Fruit fly (Drosophila melanogaster) whole organism, embryonic: Measurements from ENCODE around the gene Vm26Ab.

Source experiments
- Atf-2 ChIP-seq: fragments of 200-800 bp; sonication (Bioruptor generic); optimal IDR thresholded peaks from 2 replicates; lab custom pipeline; 2016; ENCODE audit warnings: missing biosample characterization, missing genetic modification characterization
- B-H1 ChIP-seq: fragments of 200-800 bp; sonication (Bioruptor generic); IDR thresholded peaks from 3 replicates; pipeline ENCODE4 v1.3.6; 2022; ENCODE audit warnings: missing biosample characterization, missing genetic modification characterization
- CG1603 ChIP-seq: fragments of 200-800 bp; sonication (Bioruptor generic); optimal IDR thresholded peaks from 2 replicates; lab custom pipeline; 2019; ENCODE audit warnings: missing biosample characterization, mild to moderate bottlenecking, missing genetic modification characterization, moderate library complexity
- CG16779 ChIP-seq: fragments of 200-800 bp; sonication (Bioruptor generic); IDR thresholded peaks from 2 replicates; pipeline ENCODE4 v1.3.6; 2022; ENCODE audit warnings: missing biosample characterization, missing genetic modification characterization
- CG17912 ChIP-seq: fragments of 200-800 bp; sonication (Bioruptor generic); optimal IDR thresholded peaks from 2 replicates; lab custom pipeline; 2018; ENCODE audit warnings: missing biosample characterization, mild to moderate bottlenecking, missing genetic modification characterization
- CG30403 ChIP-seq: fragments of 200-800 bp; sonication (Bioruptor generic); optimal IDR thresholded peaks from 3 replicates; lab custom pipeline; 2016; ENCODE audit warnings: missing biosample characterization, missing genetic modification characterization
- CG4282 ChIP-seq: fragments of 200-800 bp; sonication (Bioruptor generic); optimal IDR thresholded peaks from 2 replicates; lab custom pipeline; 2016; ENCODE audit warnings: missing biosample characterization, missing genetic modification characterization
- CG4328 ChIP-seq: fragments of 200-800 bp; sonication (Bioruptor generic); optimal IDR thresholded peaks from 3 replicates; lab custom pipeline; 2017; ENCODE audit warnings: missing biosample characterization, missing genetic modification reagents, missing genetic modification characterization
- CG5953 ChIP-seq: fragments of 200-800 bp; sonication (Bioruptor generic); IDR thresholded peaks from 2 replicates; pipeline ENCODE4 v1.3.6; 2022; ENCODE audit warnings: missing biosample characterization, missing genetic modification characterization
- CG6272 ChIP-seq: fragments of 200-800 bp; sonication (Bioruptor generic); IDR thresholded peaks from 2 replicates; pipeline ENCODE4 v1.3.6; 2022; ENCODE audit warnings: missing biosample characterization, missing genetic modification characterization
- CG7556 ChIP-seq: fragments of 200-800 bp; sonication (Bioruptor generic); optimal IDR thresholded peaks from 2 replicates; lab custom pipeline; 2017; ENCODE audit warnings: missing biosample characterization, mild to moderate bottlenecking, missing genetic modification characterization
- CG7745 ChIP-seq: fragments of 200-800 bp; sonication (Bioruptor generic); optimal IDR thresholded peaks from 2 replicates; lab custom pipeline; 2018; ENCODE audit warnings: missing biosample characterization, mild to moderate bottlenecking, missing genetic modification characterization, moderate library complexity
- CG8359 ChIP-seq: fragments of 200-800 bp; sonication (Bioruptor generic); optimal IDR thresholded peaks from 2 replicates; lab custom pipeline; 2017; ENCODE audit warnings: missing biosample characterization, mild to moderate bottlenecking, missing genetic modification characterization, borderline replicate concordance
- CG8765 ChIP-seq: fragments of 200-800 bp; sonication (Bioruptor generic); IDR thresholded peaks from 2 replicates; pipeline ENCODE4 v1.3.6; 2022; ENCODE audit warnings: missing biosample characterization, missing genetic modification characterization
- CG9876 ChIP-seq: fragments of 200-800 bp; sonication (Bioruptor generic); optimal IDR thresholded peaks from 2 replicates; lab custom pipeline; 2016; ENCODE audit warnings: missing biosample characterization, missing genetic modification characterization
- CHES-1-like ChIP-seq: fragments of 200-800 bp; sonication (Bioruptor generic); optimal IDR thresholded peaks from 2 replicates; lab custom pipeline; 2016; ENCODE audit warnings: missing biosample characterization, missing genetic modification characterization
- CTCF ChIP-seq: fragments of 200-800 bp; sonication (Bioruptor generic); optimal IDR thresholded peaks from 2 replicates; lab custom pipeline; 2017; ENCODE audit warnings: missing biosample characterization, mild to moderate bottlenecking, missing genetic modification characterization, moderate library complexity
- Chrac-16 ChIP-seq: fragments of 200-800 bp; sonication (Bioruptor generic); optimal IDR thresholded peaks from 3 replicates; lab custom pipeline; 2016; ENCODE audit warnings: missing biosample characterization, missing genetic modification characterization
- Dip2 ChIP-seq: fragments of 200-800 bp; sonication (Bioruptor generic); IDR thresholded peaks from 2 replicates; pipeline ENCODE4 v1.3.6; 2022; ENCODE audit warnings: missing biosample characterization, missing genetic modification characterization
- H2.0 ChIP-seq: fragments of 200-800 bp; sonication (Bioruptor generic); IDR thresholded peaks from 2 replicates; pipeline ENCODE4 v1.3.6; 2022; ENCODE audit warnings: missing biosample characterization, missing genetic modification characterization
- HLH4C ChIP-seq: fragments of 200-800 bp; sonication (Bioruptor generic); IDR thresholded peaks from 3 replicates; pipeline ENCODE4 v1.3.6; 2022; ENCODE audit warnings: missing biosample characterization, missing genetic modification characterization; ENCODE audit not compliant: partially characterized antibody
- Pdp1 ChIP-seq, 2 experiments: fragments of 200-800 bp; sonication (Bioruptor generic); optimal IDR thresholded peaks; 3 replicates each; lab custom pipeline; 2016; ENCODE audit warnings: missing biosample characterization in 2 of 2, missing genetic modification characterization in 2 of 2, mild to moderate bottlenecking in 1 of 2, moderate library complexity in 1 of 2
- Usf ChIP-seq: fragments of 200-800 bp; sonication (Bioruptor generic); optimal IDR thresholded peaks from 2 replicates; lab custom pipeline; 2017; ENCODE audit warnings: missing genotype, missing biosample characterization, missing genetic modification characterization
- al ChIP-seq: fragments of 200-800 bp; sonication (Bioruptor generic); IDR thresholded peaks from 2 replicates; pipeline ENCODE4 v1.3.6; 2022; ENCODE audit warnings: missing biosample characterization, missing genetic modification characterization
- ash1 ChIP-seq: fragments of 200-800 bp; sonication (Bioruptor generic); optimal IDR thresholded peaks from 2 replicates; lab custom pipeline; 2018; ENCODE audit warnings: missing biosample characterization, mild to moderate bottlenecking, missing genetic modification characterization
- az2 ChIP-seq: fragments of 200-800 bp; sonication (Bioruptor generic); optimal IDR thresholded peaks from 3 replicates; lab custom pipeline; 2016; ENCODE audit warnings: missing biosample characterization, missing genetic modification characterization
- btn ChIP-seq: fragments of 200-800 bp; sonication (Bioruptor generic); optimal IDR thresholded peaks from 2 replicates; lab custom pipeline; 2016; ENCODE audit warnings: missing biosample characterization, missing genetic modification characterization
- cg ChIP-seq: fragments of 200-800 bp; sonication (Bioruptor generic); optimal IDR thresholded peaks from 3 replicates; lab custom pipeline; 2019; ENCODE audit warnings: missing biosample characterization, mild to moderate bottlenecking, missing genetic modification characterization, moderate library complexity
- danr ChIP-seq: fragments of 200-800 bp; sonication (Bioruptor generic); IDR thresholded peaks from 2 replicates; pipeline ENCODE4 v1.3.6; 2022; ENCODE audit warnings: missing biosample characterization, missing genetic modification characterization
- ewg ChIP-seq: fragments of 200-800 bp; sonication (Bioruptor generic); optimal IDR thresholded peaks from 3 replicates; lab custom pipeline; 2017; ENCODE audit warnings: mild to moderate bottlenecking, missing biosample characterization, missing genetic modification reagents, missing genetic modification characterization
- fd3F ChIP-seq: fragments of 200-800 bp; sonication (Bioruptor generic); optimal IDR thresholded peaks from 2 replicates; lab custom pipeline; 2018; ENCODE audit warnings: missing biosample characterization, mild to moderate bottlenecking, missing genetic modification characterization, moderate library complexity
- grau ChIP-seq: fragments of 200-800 bp; optimal IDR thresholded peaks from 3 replicates; lab custom pipeline; 2019; ENCODE audit warnings: missing biosample characterization, mild to moderate bottlenecking, missing genetic modification characterization, moderate library complexity
- hbn ChIP-seq: fragments of 200-800 bp; sonication (Bioruptor generic); IDR thresholded peaks from 2 replicates; pipeline ENCODE4 v1.3.6; 2022; ENCODE audit warnings: missing biosample characterization, missing genetic modification characterization; ENCODE audit not compliant: partially characterized antibody
- hkb ChIP-seq, 2 experiments: fragments of 200-800 bp in 1 of 2; fragments of >200 bp in 1 of 2; sonication (Bioruptor generic) in 1 of 2; IDR thresholded peaks in 1 of 2; optimal IDR thresholded peaks in 1 of 2; 2 replicates each; pipeline versions ENCODE4 v1.3.6 to Lab custom; 2017 to 2022; ENCODE audit warnings: missing biosample characterization in 1 of 2, missing genetic modification characterization in 1 of 2
- hth ChIP-seq: fragments of >200 bp; optimal IDR thresholded peaks from 2 replicates; lab custom pipeline; 2017; ENCODE audit warnings: inconsistent platforms
- klu ChIP-seq: fragments of 200-800 bp; sonication (Bioruptor generic); IDR thresholded peaks from 2 replicates; pipeline ENCODE4 v1.3.6; 2022; ENCODE audit warnings: missing biosample characterization, missing genetic modification characterization
- lilli ChIP-seq: fragments of 200-800 bp; sonication (Bioruptor generic); optimal IDR thresholded peaks from 3 replicates; lab custom pipeline; 2016; ENCODE audit warnings: missing biosample characterization, missing genetic modification characterization
- lmd ChIP-seq: fragments of 200-800 bp; sonication (Bioruptor generic); IDR thresholded peaks from 2 replicates; pipeline ENCODE4 v1.3.6; 2022; ENCODE audit warnings: missing biosample characterization, missing genetic modification characterization
- lola ChIP-seq, 3 experiments: fragments of >200 bp in 2 of 3; fragments of 200-800 bp in 1 of 3; sonication (Bioruptor generic) in 1 of 3; optimal IDR thresholded peaks; 2 replicates each; lab custom pipeline; 2017 to 2019; ENCODE audit warnings: missing biosample characterization in 3 of 3, missing genetic modification characterization in 3 of 3, mild to moderate bottlenecking in 1 of 3, moderate library complexity in 1 of 3
- nau ChIP-seq: fragments of 200-800 bp; sonication (Bioruptor generic); optimal IDR thresholded peaks from 3 replicates; lab custom pipeline; 2017; ENCODE audit warnings: missing biosample characterization, mild to moderate bottlenecking, missing genetic modification characterization, missing genetic modification reagents
- p53 ChIP-seq: fragments of 200-800 bp; sonication (Bioruptor generic); optimal IDR thresholded peaks from 2 replicates; lab custom pipeline; 2016; ENCODE audit warnings: missing biosample characterization, missing genetic modification characterization
- pb ChIP-seq: fragments of 200-800 bp; sonication (Bioruptor generic); optimal IDR thresholded peaks from 3 replicates; lab custom pipeline; 2016; ENCODE audit warnings: missing biosample characterization, missing genetic modification characterization
- sc ChIP-seq, 3 experiments: fragments of >200 bp in 2 of 3; fragments of 200-800 bp in 1 of 3; sonication (Bioruptor generic) in 1 of 3; optimal IDR thresholded peaks; 2 replicates in 2 of 3; 3 replicates in 1 of 3; lab custom pipeline; 2017; ENCODE audit warnings: mild to moderate bottlenecking in 1 of 3, missing biosample characterization in 1 of 3, missing genetic modification characterization in 1 of 3, missing genetic modification reagents in 1 of 3
- seq ChIP-seq: fragments of 200-800 bp; sonication (Bioruptor generic); IDR thresholded peaks from 2 replicates; pipeline ENCODE4 v1.3.6; 2022; ENCODE audit warnings: missing biosample characterization, missing genetic modification characterization
- sisA ChIP-seq: fragments of 200-800 bp; sonication (Bioruptor generic); IDR thresholded peaks from 2 replicates; pipeline ENCODE4 v1.3.6; 2022; ENCODE audit warnings: missing biosample characterization, missing genetic modification characterization
- so ChIP-seq: fragments of 200-800 bp; sonication (Bioruptor generic); IDR thresholded peaks from 3 replicates; pipeline ENCODE4 v1.3.6; 2022; ENCODE audit warnings: missing biosample characterization, missing genetic modification characterization
- sob ChIP-seq: fragments of 200-800 bp; sonication (Bioruptor generic); IDR thresholded peaks from 2 replicates; pipeline ENCODE4 v1.3.6; 2022; ENCODE audit warnings: missing biosample characterization, missing genetic modification characterization
- ttk ChIP-seq: fragments of 200-800 bp; sonication (Bioruptor generic); IDR thresholded peaks from 2 replicates; pipeline ENCODE4 v2.1.2; 2022; ENCODE audit warnings: missing biosample characterization, missing genetic modification characterization

Vm26Ab gene

DNA sequence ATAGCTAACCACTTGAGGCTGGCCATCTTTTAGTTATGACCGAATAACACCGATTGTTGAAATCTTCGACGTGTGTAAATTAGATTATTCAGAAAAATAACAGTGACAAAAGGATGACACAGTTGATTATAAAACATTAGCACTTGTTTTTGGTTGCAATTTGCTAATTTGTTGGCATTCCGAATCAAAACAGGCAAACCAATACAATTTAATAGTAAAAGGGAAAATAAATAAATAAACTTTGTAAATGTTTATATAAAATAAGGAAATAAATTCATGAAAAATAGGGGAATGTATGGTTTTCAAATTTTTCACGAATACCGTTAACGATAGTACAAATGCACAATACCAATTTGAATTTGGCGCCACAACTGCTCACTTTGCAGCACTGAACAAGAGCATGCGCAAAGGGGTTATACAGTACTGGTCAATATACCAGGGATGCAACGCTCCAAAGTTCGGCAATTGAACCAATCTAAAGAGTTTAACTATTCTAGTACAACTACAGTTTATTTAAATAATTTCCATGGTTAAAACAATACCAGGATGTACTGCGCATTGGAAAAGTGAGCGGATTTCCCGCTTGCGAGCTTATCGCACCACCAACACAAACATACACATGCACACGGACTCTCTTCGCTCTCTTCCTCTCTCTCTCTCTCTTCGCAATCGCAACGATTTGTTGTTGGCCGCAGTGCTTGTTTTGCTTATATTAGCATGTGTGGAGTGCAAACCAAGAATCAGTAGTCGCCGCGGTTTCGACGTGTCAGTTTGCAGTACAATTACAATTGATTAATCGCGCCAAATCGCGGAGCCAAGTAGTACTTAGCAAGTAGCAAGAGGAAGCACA lies 13.3 kb upstream of the Vm26Ab start, which contains the start of the genes Sfp26Ad and Gpdh1 (continued):
- TF ChIP-seq Pdp1 (GFP tag; optimal IDR thresholded peaks at IDR 0.05; lab: Kevin White, UChicago) (peak; percentile 39 to 72), lilli (GFP tag; lab: Kevin White, UChicago) (peak; percentile 87), lola (GFP tag; optimal IDR thresholded peaks at IDR 0.05; lab: Kevin White, UChicago) (peak in 1 of 3 experiments; percentile 40), CG8765 (no peak), Dip2 (GFP tag; lab: Robert Waterston, UW) (no peak), lmd (peak; percentile 67; the same call in 1 of the 2 replicates), p53 (peak; percentile 38), fd3F (peak; percentile 74), Chrac-16 (GFP tag; lab: Kevin White, UChicago) (peak; percentile 76), Atf-2 (GFP tag; lab: Kevin White, UChicago) (peak; percentile 34), CG30403 (peak; percentile 83), ttk (peak; percentile 45; the same call in 1 of the 2 replicates), so (peak; percentile 65; the same call in 1 of the 3 replicates), btn (GFP tag; lab: Kevin White, UChicago) (peak; percentile 11), Usf (GFP tag; lab: Kevin White, UChicago) (peak; percentile 15), ash1 (GFP tag; lab: Kevin White, UChicago) (no peak), CG4328 (peak; percentile 49), CG8359 (GFP tag; lab: Kevin White, UChicago) (no peak), seq (GFP tag; lab: Robert Waterston, UW) (peak; percentile 58; the same call in 1 of the 2 replicates), pb (GFP tag; lab: Kevin White, UChicago) (peak; percentile 55), CG7556 (GFP tag; lab: Kevin White, UChicago) (peak; percentile 78), danr (GFP tag; lab: Robert Waterston, UW) (no peak), CG1603 (tag; lab: Kevin White, UChicago) (peak; percentile 82), CG16779 (GFP tag; lab: Robert Waterston, UW) (peak; percentile 69), al (peak; percentile 48; the same call in 1 of the 2 replicates), H2.0 (peak; percentile 57), sisA (GFP tag; lab: Robert Waterston, UW) (peak; percentile 65), klu (peak; percentile 46; the same call in 1 of the 2 replicates), ewg (GFP tag; lab: Kevin White, UChicago) (peak; percentile 100), B-H1 (GFP tag; lab: Robert Waterston, UW) (no peak), CHES-1-like (GFP tag; lab: Kevin White, UChicago) (peak; percentile 70), CG6272 (no peak; the same call in 1 of the 2 replicates), sc (optimal IDR thresholded peaks at IDR 0.05; lab: Kevin White, UChicago) (no peak), sc (GFP tag; optimal IDR thresholded peaks at IDR 0.05; lab: Kevin White, UChicago) (no peak), HLH4C (GFP tag; lab: Robert Waterston, UW) (peak; percentile 44; the same call in 2 of the 3 replicates), az2 (GFP tag; lab: Kevin White, UChicago) (peak; percentile 74), sob (GFP tag; lab: Robert Waterston, UW) (peak; percentile 84), CG4282 (GFP tag; lab: Kevin White, UChicago) (peak; percentile 62), CG7745 (tag; lab: Kevin White, UChicago) (peak; percentile 8), grau (peak; percentile 66), nau (GFP tag; lab: Kevin White, UChicago) (peak; percentile 68), hkb (optimal IDR thresholded peaks at IDR 0.05; lab: Kevin White, UChicago) (no peak), hkb (GFP tag; IDR thresholded peaks at IDR 0.05; lab: Robert Waterston, UW) (peak; percentile 74), hth (lab: Kevin White, UChicago) (no peak), hbn (GFP tag; lab: Robert Waterston, UW) (no peak; the same call in 1 of the 2 replicates), CG5953 (GFP tag; lab: Robert Waterston, UW) (peak; percentile 44; the same call in 1 of the 2 replicates), cg (peak; percentile 95), CTCF (GFP tag; lab: Kevin White, UChicago) (no peak), CG9876 (peak; percentile 46), CG17912 (peak; percentile 71)
